Fruit fly (Drosophila melanogaster) whole organism, embryonic: ENCODE data around the gene CG5892.
A peak's percentile ranks its signal among the peaks of the same experiment; 100 is the strongest.

ENCODE experiments used
- Abd-B ChIP-seq: fragments of 200-800 bp; sonication (Bioruptor generic); optimal IDR thresholded peaks from 2 replicates; lab custom pipeline; 2018; ENCODE audit warnings: missing biosample characterization, mild to moderate bottlenecking, missing genetic modification characterization, moderate library complexity
- BtbVII ChIP-seq: fragments of 200-800 bp; sonication (Bioruptor generic); optimal IDR thresholded peaks from 3 replicates; lab custom pipeline; 2017; ENCODE audit warnings: missing biosample characterization, mild to moderate bottlenecking, missing genetic modification characterization
- CG10274 ChIP-seq: fragments of 200-800 bp; sonication (Bioruptor generic); optimal IDR thresholded peaks from 3 replicates; lab custom pipeline; 2017; ENCODE audit warnings: missing biosample characterization, mild to moderate bottlenecking, missing genetic modification characterization
- CG10431 ChIP-seq: fragments of 200-800 bp; sonication (Bioruptor generic); optimal IDR thresholded peaks from 3 replicates; lab custom pipeline; 2018; ENCODE audit warnings: missing biosample characterization, mild to moderate bottlenecking, missing genetic modification characterization
- CG11504 ChIP-seq: fragments of 200-800 bp; sonication (Bioruptor generic); optimal IDR thresholded peaks from 3 replicates; lab custom pipeline; 2019; ENCODE audit warnings: missing biosample characterization, mild to moderate bottlenecking, missing genetic modification characterization, moderate library complexity
- CG11695 ChIP-seq: fragments of 200-800 bp; sonication (Bioruptor generic); IDR thresholded peaks from 3 replicates; pipeline ENCODE4 v1.3.6; 2022; ENCODE audit warnings: missing biosample characterization, missing genetic modification characterization
- CG13424 ChIP-seq: fragments of 200-800 bp; sonication (Bioruptor generic); optimal IDR thresholded peaks from 2 replicates; lab custom pipeline; 2019; ENCODE audit warnings: missing biosample characterization, mild to moderate bottlenecking, missing genetic modification characterization, moderate library complexity
- CG14441 ChIP-seq: fragments of 200-800 bp; sonication (Bioruptor generic); IDR thresholded peaks from 2 replicates; pipeline ENCODE4 v1.3.6; 2022; ENCODE audit warnings: missing biosample characterization, missing genetic modification characterization
- CG1602 ChIP-seq: fragments of 200-800 bp; sonication (Bioruptor generic); optimal IDR thresholded peaks from 3 replicates; lab custom pipeline; 2016; ENCODE audit warnings: missing biosample characterization, missing genetic modification characterization
- CG17186 ChIP-seq: fragments of 200-800 bp; sonication (Bioruptor generic); optimal IDR thresholded peaks from 3 replicates; lab custom pipeline; 2017; ENCODE audit warnings: missing biosample characterization, missing genetic modification reagents, missing genetic modification characterization
- CG18764 ChIP-seq: fragments of 200-800 bp; sonication (Bioruptor generic); optimal IDR thresholded peaks from 3 replicates; lab custom pipeline; 2016; ENCODE audit warnings: missing biosample characterization, missing genetic modification characterization
- CG30020 ChIP-seq: fragments of 200-800 bp; optimal IDR thresholded peaks from 2 replicates; lab custom pipeline; 2019; ENCODE audit warnings: missing biosample characterization, mild to moderate bottlenecking, missing genetic modification characterization, moderate library complexity
- CG3847 ChIP-seq: fragments of 200-800 bp; sonication (Bioruptor generic); IDR thresholded peaks from 2 replicates; pipeline ENCODE4 v1.3.6; 2022; ENCODE audit warnings: missing biosample characterization, missing genetic modification characterization
- CG6765 ChIP-seq: fragments of 200-800 bp; sonication (Bioruptor generic); optimal IDR thresholded peaks from 3 replicates; lab custom pipeline; 2017; ENCODE audit warnings: missing biosample characterization, mild to moderate bottlenecking, missing genetic modification characterization
- CG6791 ChIP-seq: fragments of 200-800 bp; sonication (Bioruptor generic); IDR thresholded peaks from 3 replicates; pipeline ENCODE4 v1.3.6; 2022; ENCODE audit warnings: missing biosample characterization, missing genetic modification characterization; ENCODE audit not compliant: partially characterized antibody
- CG7357 ChIP-seq: fragments of 200-800 bp; sonication (Bioruptor generic); IDR thresholded peaks from 3 replicates; pipeline ENCODE4 v1.3.6; 2022; ENCODE audit warnings: missing biosample characterization, missing genetic modification characterization
- CG7963 ChIP-seq: fragments of 200-800 bp; sonication (Bioruptor generic); IDR thresholded peaks from 3 replicates; pipeline ENCODE4 v1.3.6; 2022; ENCODE audit warnings: missing biosample characterization, missing genetic modification characterization; ENCODE audit not compliant: partially characterized antibody
- CG8924 ChIP-seq: fragments of 200-800 bp; optimal IDR thresholded peaks from 3 replicates; lab custom pipeline; 2019; ENCODE audit warnings: missing biosample characterization, mild to moderate bottlenecking, missing genetic modification characterization, moderate library complexity
- Dek ChIP-seq: fragments of 200-800 bp; sonication (Bioruptor generic); optimal IDR thresholded peaks from 3 replicates; lab custom pipeline; 2019; ENCODE audit warnings: missing biosample characterization, mild to moderate bottlenecking, missing genetic modification characterization, moderate library complexity
- Dip2 ChIP-seq: fragments of 200-800 bp; sonication (Bioruptor generic); IDR thresholded peaks from 2 replicates; pipeline ENCODE4 v1.3.6; 2022; ENCODE audit warnings: missing biosample characterization, missing genetic modification characterization
- HLH3B ChIP-seq: fragments of 200-800 bp; sonication (Bioruptor generic); IDR thresholded peaks from 2 replicates; pipeline ENCODE4 v1.3.6; 2022; ENCODE audit warnings: missing biosample characterization, missing genetic modification characterization
- Hand ChIP-seq: fragments of 200-800 bp; sonication (Bioruptor generic); optimal IDR thresholded peaks from 2 replicates; lab custom pipeline; 2017; ENCODE audit warnings: mild to moderate bottlenecking, missing biosample characterization, missing genetic modification reagents, missing genetic modification characterization
- Hr78 ChIP-seq, 2 experiments: fragments of 200-800 bp in 1 of 2; fragments of >200 bp in 1 of 2; sonication (Bioruptor generic) in 1 of 2; optimal IDR thresholded peaks; 2 replicates each; lab custom pipeline; 2017 to 2019; ENCODE audit warnings: missing biosample characterization in 2 of 2, missing genetic modification characterization in 2 of 2, mild to moderate bottlenecking in 1 of 2, moderate library complexity in 1 of 2
- Hsf ChIP-seq: fragments of 200-800 bp; sonication (Bioruptor generic); optimal IDR thresholded peaks from 3 replicates; lab custom pipeline; 2016; ENCODE audit warnings: missing biosample characterization, missing genetic modification characterization
- MBD-R2 ChIP-seq: fragments of 200-800 bp; sonication (Bioruptor generic); IDR thresholded peaks from 2 replicates; pipeline ENCODE4 v1.3.6; 2022; ENCODE audit warnings: missing biosample characterization, missing genetic modification characterization
- Mrtf ChIP-seq: fragments of 200-800 bp; sonication (Bioruptor generic); IDR thresholded peaks from 3 replicates; pipeline ENCODE4 v1.3.6; 2022; ENCODE audit warnings: missing biosample characterization, missing genetic modification characterization
- NC2α ChIP-seq: fragments of 200-800 bp; sonication (Bioruptor generic); optimal IDR thresholded peaks from 2 replicates; lab custom pipeline; 2016; ENCODE audit warnings: missing biosample characterization, missing genetic modification characterization
- Sin3A ChIP-seq: fragments of >200 bp; optimal IDR thresholded peaks from 2 replicates; lab custom pipeline; 2018
- Tbp ChIP-seq: fragments of >200 bp; optimal IDR thresholded peaks from 2 replicates; lab custom pipeline; 2018; ENCODE audit warnings: missing biosample characterization, missing genetic modification characterization
- ac ChIP-seq: fragments of 200-800 bp; sonication (Bioruptor generic); optimal IDR thresholded peaks from 3 replicates; lab custom pipeline; 2017; ENCODE audit warnings: missing biosample characterization, mild to moderate bottlenecking, missing genetic modification characterization
- al ChIP-seq: fragments of 200-800 bp; sonication (Bioruptor generic); IDR thresholded peaks from 2 replicates; pipeline ENCODE4 v1.3.6; 2022; ENCODE audit warnings: missing biosample characterization, missing genetic modification characterization
- caup ChIP-seq: fragments of 200-800 bp; sonication (Bioruptor generic); optimal IDR thresholded peaks from 3 replicates; lab custom pipeline; 2017; ENCODE audit warnings: missing biosample characterization, mild to moderate bottlenecking, missing genetic modification characterization, moderate library complexity; ENCODE audit not compliant: severe bottlenecking
- danr ChIP-seq: fragments of 200-800 bp; sonication (Bioruptor generic); IDR thresholded peaks from 2 replicates; pipeline ENCODE4 v1.3.6; 2022; ENCODE audit warnings: missing biosample characterization, missing genetic modification characterization
- en ChIP-seq: fragments of 200-800 bp; sonication (Bioruptor generic); optimal IDR thresholded peaks from 2 replicates; lab custom pipeline; 2016; ENCODE audit warnings: missing biosample characterization, missing genetic modification characterization
- hbn ChIP-seq: fragments of 200-800 bp; sonication (Bioruptor generic); IDR thresholded peaks from 2 replicates; pipeline ENCODE4 v1.3.6; 2022; ENCODE audit warnings: missing biosample characterization, missing genetic modification characterization; ENCODE audit not compliant: partially characterized antibody
- ken ChIP-seq: fragments of 200-800 bp; sonication (Bioruptor generic); IDR thresholded peaks from 3 replicates; pipeline ENCODE4 v1.3.6; 2022; ENCODE audit warnings: missing biosample characterization, missing genetic modification characterization
- lab ChIP-seq: fragments of 200-800 bp; sonication (Bioruptor generic); optimal IDR thresholded peaks from 3 replicates; lab custom pipeline; 2017; ENCODE audit warnings: missing biosample characterization, missing genetic modification characterization, mild to moderate bottlenecking, moderate library complexity, missing genetic modification reagents
- mirr ChIP-seq: fragments of 200-800 bp; sonication (Bioruptor generic); optimal IDR thresholded peaks from 3 replicates; lab custom pipeline; 2018; ENCODE audit warnings: missing biosample characterization, mild to moderate bottlenecking, missing genetic modification characterization
- nerfin-2 ChIP-seq: fragments of 200-800 bp; sonication (Bioruptor generic); IDR thresholded peaks from 2 replicates; pipeline ENCODE4 v1.3.6; 2022; ENCODE audit warnings: missing biosample characterization, missing genetic modification characterization; ENCODE audit not compliant: partially characterized antibody
- ranshi ChIP-seq: fragments of 200-800 bp; sonication (Bioruptor generic); IDR thresholded peaks from 2 replicates; pipeline ENCODE4 v1.3.6; 2022; ENCODE audit warnings: missing biosample characterization, missing genetic modification characterization
- scrt ChIP-seq: fragments of 200-800 bp; sonication (Bioruptor generic); optimal IDR thresholded peaks from 2 replicates; lab custom pipeline; 2018; ENCODE audit warnings: missing biosample characterization, mild to moderate bottlenecking, missing genetic modification characterization, moderate library complexity
- shn ChIP-seq: fragments of 200-800 bp; sonication (Bioruptor generic); optimal IDR thresholded peaks from 3 replicates; lab custom pipeline; 2016; ENCODE audit warnings: missing biosample characterization, missing genetic modification characterization
- slou ChIP-seq: fragments of 200-800 bp; sonication (Bioruptor generic); optimal IDR thresholded peaks from 3 replicates; lab custom pipeline; 2016; ENCODE audit warnings: missing biosample characterization, missing genetic modification characterization
- sna ChIP-seq: fragments of 200-800 bp; sonication (Bioruptor generic); IDR thresholded peaks from 2 replicates; pipeline ENCODE4 v1.3.6; 2022; ENCODE audit warnings: missing biosample characterization, missing genetic modification characterization; ENCODE audit not compliant: partially characterized antibody
- sqz ChIP-seq: fragments of 200-800 bp; sonication (Bioruptor generic); optimal IDR thresholded peaks from 3 replicates; lab custom pipeline; 2018; ENCODE audit warnings: missing biosample characterization, mild to moderate bottlenecking, missing genetic modification characterization
- stwl ChIP-seq: fragments of 200-800 bp; sonication (Bioruptor generic); optimal IDR thresholded peaks from 3 replicates; lab custom pipeline; 2018; ENCODE audit warnings: missing biosample characterization, mild to moderate bottlenecking, missing genetic modification characterization, moderate library complexity
- trem ChIP-seq: fragments of 200-800 bp; optimal IDR thresholded peaks from 3 replicates; lab custom pipeline; 2019; ENCODE audit warnings: missing biosample characterization, mild to moderate bottlenecking, missing genetic modification characterization, moderate library complexity
- ttk ChIP-seq: fragments of 200-800 bp; sonication (Bioruptor generic); IDR thresholded peaks from 2 replicates; pipeline ENCODE4 v2.1.2; 2022; ENCODE audit warnings: missing biosample characterization, missing genetic modification characterization
- tx ChIP-seq: fragments of 200-800 bp; sonication (Bioruptor generic); optimal IDR thresholded peaks from 2 replicates; lab custom pipeline; 2016; ENCODE audit warnings: missing biosample characterization, missing genetic modification characterization
- usp ChIP-seq: fragments of >200 bp; optimal IDR thresholded peaks from 2 replicates; lab custom pipeline; 2017; ENCODE audit warnings: missing biosample characterization, missing genetic modification characterization
- zfh2 ChIP-seq: fragments of 200-800 bp; sonication (Bioruptor generic); optimal IDR thresholded peaks from 2 replicates; lab custom pipeline; 2016; ENCODE audit warnings: missing biosample characterization, missing genetic modification characterization

CG5892 gene

dm6 chr3R:21273427-21274038 is 31.1 kb downstream of the CG5892 start, which contains the start of gene CG3308 (continued):
- peak; percentile 9 for TF ChIP-seq Hsf (GFP tag; lab: Kevin White, UChicago)
- peak; percentile 54 for TF ChIP-seq MBD-R2 (GFP tag; lab: Robert Waterston, UW)
- peak; percentile 13 for TF ChIP-seq BtbVII (GFP tag; lab: Kevin White, UChicago)
- TF ChIP-seq CG1602 (GFP tag; lab: Kevin White, UChicago) = peak; percentile 25
- TF ChIP-seq Tbp (GFP tag; lab: Kevin White, UChicago) = no peak
- TF ChIP-seq HLH3B (GFP tag; lab: Robert Waterston, UW) = no peak
- no peak for TF ChIP-seq tx
- TF ChIP-seq CG7357 (GFP tag; lab: Robert Waterston, UW) = no peak
- peak; percentile 76 for TF ChIP-seq caup (GFP tag; lab: Kevin White, UChicago)
- TF ChIP-seq danr = no peak
- no peak for TF ChIP-seq scrt
- TF ChIP-seq ranshi (GFP tag; lab: Robert Waterston, UW) = no peak
- TF ChIP-seq Dek (tag; lab: Kevin White, UChicago) = peak; percentile 14
- no peak for TF ChIP-seq ken (GFP tag; lab: Robert Waterston, UW)
- no peak for TF ChIP-seq NC2α
- TF ChIP-seq CG10431 (GFP tag; lab: Kevin White, UChicago) = no peak
- TF ChIP-seq CG18764 (GFP tag; lab: Kevin White, UChicago) = no peak
- peak; percentile 66 for TF ChIP-seq CG17186 (GFP tag; lab: Kevin White, UChicago)
- no peak for TF ChIP-seq usp (GFP tag; lab: Kevin White, UChicago)
- TF ChIP-seq Hand (GFP tag; lab: Kevin White, UChicago) = no peak
- no peak for TF ChIP-seq CG6765 (GFP tag; lab: Kevin White, UChicago)
- peak; percentile 67 for TF ChIP-seq lab (GFP tag; lab: Kevin White, UChicago)
- TF ChIP-seq hbn (GFP tag; lab: Robert Waterston, UW) = peak; percentile 75
- peak; percentile 73 for TF ChIP-seq sna
- peak; percentile 90 for TF ChIP-seq trem
- no peak for TF ChIP-seq CG10274 (GFP tag; lab: Kevin White, UChicago)
- TF ChIP-seq Dip2 = no peak
- no peak for TF ChIP-seq ac (GFP tag; lab: Kevin White, UChicago)
- peak; percentile 78 for TF ChIP-seq CG3847 (GFP tag; lab: Robert Waterston, UW)
- no peak for TF ChIP-seq CG8924 (tag; lab: Kevin White, UChicago)
- TF ChIP-seq slou = no peak
- peak; percentile 33 for TF ChIP-seq Sin3A (lab: Kevin White, UChicago)
- TF ChIP-seq Hr78 (GFP tag; optimal IDR thresholded peaks at IDR 0.05; lab: Kevin White, UChicago) = no peak
- TF ChIP-seq Mrtf (GFP tag; lab: Robert Waterston, UW) = no peak
- no peak for TF ChIP-seq CG30020 (tag; lab: Kevin White, UChicago)
- TF ChIP-seq shn = no peak
- TF ChIP-seq nerfin-2 (GFP tag; lab: Robert Waterston, UW) = peak; percentile 74
- no peak for TF ChIP-seq Abd-B (GFP tag; lab: Kevin White, UChicago)
- TF ChIP-seq CG11695 = no peak
- TF ChIP-seq en (GFP tag; lab: Kevin White, UChicago) = no peak
- no peak for TF ChIP-seq sqz (GFP tag; lab: Kevin White, UChicago)
- TF ChIP-seq CG7963 (GFP tag; lab: Robert Waterston, UW) = peak; percentile 75
- TF ChIP-seq CG6791 = peak; percentile 82
- TF ChIP-seq zfh2 (GFP tag; lab: Kevin White, UChicago) = peak; percentile 23
- peak; percentile 88 for TF ChIP-seq stwl (tag; lab: Kevin White, UChicago)
- TF ChIP-seq CG14441 (GFP tag; lab: Robert Waterston, UW) = no peak
- no peak for TF ChIP-seq CG11504 (tag; lab: Kevin White, UChicago)
- TF ChIP-seq ttk (GFP tag; lab: Robert Waterston, UW) = no peak
- no peak for TF ChIP-seq mirr
- TF ChIP-seq CG13424 (tag; lab: Kevin White, UChicago) = no peak
- TF ChIP-seq al (GFP tag; lab: Robert Waterston, UW) = 0 out of 2 replicates have a peak, but pooled peaks have one; percentile 9
